Worm (Caenorhabditis elegans): ENCODE results near the gene F25H9.7.

DNA sequence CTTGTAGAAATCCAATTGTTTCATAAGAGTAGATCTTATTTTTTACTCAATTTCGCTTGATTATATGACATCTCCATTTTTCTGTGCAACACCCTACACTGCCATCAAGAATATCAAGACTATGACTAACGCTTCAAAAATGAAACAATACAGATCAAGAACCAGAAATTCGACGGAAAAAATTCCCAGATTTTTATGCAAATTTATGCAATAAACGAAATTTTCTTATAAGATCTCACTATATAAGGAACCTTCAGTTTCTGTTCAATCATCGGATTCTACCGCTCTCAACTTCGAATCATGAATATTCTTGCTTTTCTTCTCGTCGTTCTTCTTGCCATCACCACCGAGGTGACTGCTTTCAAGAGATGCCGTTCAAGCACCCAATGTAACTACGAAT is 38.1 kb downstream of the F25H9.7 start, which contains the start of gene R11G10.4:
- TF ChIP-seq flt-1 (GFP tag; IDR thresholded peaks at IDR 0.05) = no peak
- TF ChIP-seq ztf-23 (GFP tag; IDR thresholded peaks at IDR 0.05) = no peak

All from whole organism, midembryonic.